Worm (Caenorhabditis elegans) whole organism, early embryonic: ENCODE measurements around the gene adt-1.

Experiments used
- B0310.2 ChIP-seq: sonication (generic microtip); optimal IDR thresholded peaks from 2 replicates; lab custom pipeline; 2016; ENCODE audit warnings: mild to moderate bottlenecking, missing genetic modification characterization, missing compliant biosample characterization
- F13C5.2 ChIP-seq: sonication (generic microtip); optimal IDR thresholded peaks from 2 replicates; lab custom pipeline; 2017; ENCODE audit warnings: mild to moderate bottlenecking, missing genetic modification characterization, inconsistent platforms, missing compliant biosample characterization
- aly-1 ChIP-seq: sonication (generic microtip); optimal IDR thresholded peaks from 2 replicates; lab custom pipeline; 2016; ENCODE audit warnings: missing genetic modification characterization, missing compliant biosample characterization
- ama-1 ChIP-seq: fragments of 150-350 bp; optimal IDR thresholded peaks from 2 replicates; lab custom pipeline; 2014
- ceh-13 ChIP-seq: fragments of 200-800 bp; sonication (Bioruptor generic); optimal IDR thresholded peaks from 2 replicates; lab custom pipeline; 2018; ENCODE audit warnings: mild to moderate bottlenecking, missing genetic modification characterization, missing compliant biosample characterization
- ceh-36 ChIP-seq: sonication (generic microtip); optimal IDR thresholded peaks from 2 replicates; lab custom pipeline; 2016; ENCODE audit warnings: missing genetic modification characterization, inconsistent platforms, missing compliant biosample characterization
- ets-7 ChIP-seq: sonication (generic microtip); optimal IDR thresholded peaks from 2 replicates; lab custom pipeline; 2016; ENCODE audit warnings: missing genotype, missing genetic modification characterization, missing compliant biosample characterization
- flt-1 ChIP-seq: fragments of 200-800 bp; sonication (Bioruptor generic); IDR thresholded peaks from 2 replicates; pipeline ENCODE4 v1.3.6; 2022; ENCODE audit warnings: missing genetic modification characterization, missing compliant biosample characterization
- hmbx-1 ChIP-seq: sonication (generic microtip); optimal IDR thresholded peaks from 2 replicates; lab custom pipeline; 2016; ENCODE audit warnings: mild to moderate bottlenecking, missing genetic modification characterization, missing compliant biosample characterization
- hmg-4 ChIP-seq: fragments of 200-800 bp; sonication (Bioruptor generic); optimal IDR thresholded peaks from 2 replicates; lab custom pipeline; 2018; ENCODE audit warnings: mild to moderate bottlenecking, missing genetic modification characterization, missing compliant biosample characterization
- hnd-1 ChIP-seq: sonication (generic microtip); optimal IDR thresholded peaks from 2 replicates; lab custom pipeline; 2016; ENCODE audit warnings: missing genetic modification characterization, missing compliant biosample characterization
- pes-1 ChIP-seq: fragments of 200-800 bp; sonication (Bioruptor generic); IDR thresholded peaks from 2 replicates; pipeline ENCODE4 v1.3.6; 2022; ENCODE audit warnings: missing genetic modification reagents, missing genetic modification characterization, missing compliant biosample characterization
- scrt-1 ChIP-seq: fragments of 200-800 bp; sonication (Bioruptor generic); IDR thresholded peaks from 2 replicates; pipeline ENCODE4 v1.3.6; 2022; ENCODE audit warnings: missing genetic modification characterization, missing compliant biosample characterization
- sea-1 ChIP-seq: fragments of 200-800 bp; sonication (Bioruptor generic); conservative IDR thresholded peaks from 2 replicates; pipeline ENCODE4 v1.3.6; 2022; ENCODE audit warnings: missing genetic modification characterization, missing compliant biosample characterization
- tbx-11 ChIP-seq: fragments of 200-800 bp; sonication (Bioruptor generic); IDR thresholded peaks from 2 replicates; pipeline ENCODE4 v1.3.6; 2022; ENCODE audit warnings: missing genetic modification characterization, missing compliant biosample characterization
- tbx-37 ChIP-seq: fragments of 200-800 bp; sonication (Bioruptor generic); conservative IDR thresholded peaks from 2 replicates; pipeline ENCODE4 v1.3.6; 2022; ENCODE audit warnings: missing genetic modification reagents, missing genetic modification characterization, missing compliant biosample characterization
- tra-4 ChIP-seq: sonication (generic microtip); optimal IDR thresholded peaks from 2 replicates; lab custom pipeline; 2017; ENCODE audit warnings: missing genetic modification characterization, missing compliant biosample characterization

adt-1 gene

DNA sequence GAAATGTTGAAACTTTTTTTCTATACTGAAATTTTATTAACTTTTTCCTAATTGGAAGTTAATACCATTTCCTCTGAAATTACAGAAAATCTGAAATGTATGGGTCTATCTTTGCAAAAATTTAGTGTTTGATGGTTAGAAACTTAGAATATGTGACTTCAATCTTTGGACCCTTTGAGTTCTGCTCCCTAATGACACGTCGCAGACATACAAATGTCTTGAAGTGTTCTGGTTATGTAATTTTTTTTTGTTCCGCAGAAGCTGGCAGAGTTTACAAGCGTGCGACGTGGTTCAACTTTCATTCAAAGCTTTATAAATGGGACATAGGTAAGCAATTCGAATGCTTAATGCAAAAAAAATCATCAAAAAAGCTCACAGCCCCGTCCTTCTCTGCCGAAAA, 40.7 kb upstream of the adt-1 start:
- TF ChIP-seq ceh-36 (tag; lab: Kevin White, UChicago) (no peak), flt-1 (GFP tag; lab: Robert Waterston, UW) (no peak), tbx-11 (GFP tag; lab: Robert Waterston, UW) (no peak), B0310.2 (tag; lab: Kevin White, UChicago) (no peak), ets-7 (no peak), hmbx-1 (tag; lab: Kevin White, UChicago) (no peak), hmg-4 (GFP tag; lab: Kevin White, UChicago) (no peak), F13C5.2 (no peak), pes-1 (GFP tag; lab: Robert Waterston, UW) (no peak), tbx-37 (GFP tag; lab: Robert Waterston, UW) (no peak), hnd-1 (tag; lab: Kevin White, UChicago) (no peak), tra-4 (tag; lab: Kevin White, UChicago) (no peak), ama-1 (lab: Kevin White, UChicago) (no peak), ceh-13 (GFP tag; lab: Kevin White, UChicago) (no peak)

DNA sequence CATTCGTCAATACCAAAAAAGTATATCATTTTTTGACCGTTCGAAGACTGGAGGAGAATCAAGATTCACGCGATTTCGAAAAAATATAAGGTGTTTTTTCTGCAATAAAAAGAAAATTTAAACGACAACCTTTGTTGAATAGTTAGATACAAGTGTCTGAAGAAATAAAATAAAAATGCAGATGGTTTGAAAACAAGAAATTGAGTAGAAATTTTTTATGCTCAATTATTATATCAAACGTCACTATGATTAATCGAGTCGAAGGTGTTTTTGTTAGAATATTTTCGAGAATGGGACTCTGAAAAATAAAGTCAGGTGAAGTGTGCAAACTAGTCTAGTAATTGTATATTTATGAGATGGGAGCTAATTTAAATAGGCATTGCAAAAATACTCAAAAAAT, 38.2 kb upstream of the adt-1 start, which contains the start of gene R09A8.5:
R09A8.5 (minus strand) TSS at position 101 of the 400 bp plus-strand sequence.
- TF ChIP-seq tbx-11 (GFP tag; lab: Robert Waterston, UW) = no peak
- no peak for TF ChIP-seq hnd-1 (tag; lab: Kevin White, UChicago)
- no peak for TF ChIP-seq ets-7
- TF ChIP-seq hmg-4 (GFP tag; lab: Kevin White, UChicago) = no peak
- no peak for TF ChIP-seq F13C5.2
- TF ChIP-seq tra-4 (tag; lab: Kevin White, UChicago) = no peak
- no peak for TF ChIP-seq tbx-37 (GFP tag; lab: Robert Waterston, UW)

DNA sequence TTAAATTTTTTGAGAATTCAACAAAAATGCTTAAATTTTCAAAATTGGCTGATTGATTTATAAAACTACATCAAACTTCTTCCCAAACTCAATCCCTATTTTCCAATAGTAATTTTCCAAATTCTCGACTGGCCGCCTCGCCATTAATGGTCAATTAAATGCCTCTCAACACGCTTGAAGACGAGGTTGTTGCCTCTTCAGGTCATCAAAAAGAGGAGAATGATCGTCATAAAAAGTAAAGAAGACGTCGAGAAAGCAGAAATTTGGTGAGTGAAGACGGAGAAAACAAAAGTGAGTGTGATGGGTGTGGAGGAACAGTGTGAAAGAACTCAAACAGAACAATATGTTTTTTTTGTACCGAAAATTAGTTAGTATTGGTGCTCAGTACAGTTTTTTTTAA, 37.7 kb upstream of the adt-1 start:
- TF ChIP-seq scrt-1 (GFP tag; lab: Robert Waterston, UW) (no peak), ama-1 (lab: Kevin White, UChicago) (no peak), tbx-37 (GFP tag; lab: Robert Waterston, UW) (no peak), F13C5.2 (no peak), hnd-1 (tag; lab: Kevin White, UChicago) (no peak), tra-4 (tag; lab: Kevin White, UChicago) (no peak), hmg-4 (GFP tag; lab: Kevin White, UChicago) (no peak), B0310.2 (tag; lab: Kevin White, UChicago) (no peak), ets-7 (no peak), aly-1 (no peak), flt-1 (GFP tag; lab: Robert Waterston, UW) (no peak), ceh-13 (GFP tag; lab: Kevin White, UChicago) (no peak), sea-1 (GFP tag; lab: Robert Waterston, UW) (no peak), ceh-36 (tag; lab: Kevin White, UChicago) (no peak), hmbx-1 (tag; lab: Kevin White, UChicago) (no peak), tbx-11 (GFP tag; lab: Robert Waterston, UW) (no peak), pes-1 (GFP tag; lab: Robert Waterston, UW) (no peak)

DNA sequence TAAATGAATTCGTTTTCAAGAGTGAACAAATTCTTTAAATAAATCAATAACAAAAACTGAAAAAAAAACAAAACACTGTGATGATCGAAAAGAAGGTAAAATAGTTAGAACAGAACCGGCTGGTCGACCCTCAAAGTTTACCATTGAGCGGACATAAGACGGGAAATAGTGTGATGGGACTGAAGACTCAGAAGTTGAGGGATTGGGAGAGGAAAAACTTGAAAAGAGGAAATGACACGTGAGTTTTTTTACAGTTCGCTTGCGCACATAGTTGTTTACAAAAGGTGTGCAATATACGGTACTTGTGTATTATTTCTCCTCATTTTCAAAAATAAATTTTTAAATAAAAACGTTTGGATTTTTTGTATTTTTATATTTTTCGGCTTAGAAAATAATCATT, 35.7 kb upstream of the adt-1 start:
- TF ChIP-seq ets-7 = no peak
- no peak for TF ChIP-seq aly-1
- TF ChIP-seq pes-1 (GFP tag; lab: Robert Waterston, UW) = no peak
- TF ChIP-seq B0310.2 (tag; lab: Kevin White, UChicago) = no peak
- TF ChIP-seq ama-1 (lab: Kevin White, UChicago) = no peak
- TF ChIP-seq tra-4 (tag; lab: Kevin White, UChicago) = no peak
- TF ChIP-seq ceh-13 (GFP tag; lab: Kevin White, UChicago) = no peak
- TF ChIP-seq hmg-4 (GFP tag; lab: Kevin White, UChicago) = no peak
- TF ChIP-seq tbx-37 (GFP tag; lab: Robert Waterston, UW) = no peak
- TF ChIP-seq flt-1 (GFP tag; lab: Robert Waterston, UW) = no peak
- no peak for TF ChIP-seq scrt-1 (GFP tag; lab: Robert Waterston, UW)
- TF ChIP-seq sea-1 (GFP tag; lab: Robert Waterston, UW) = no peak
- no peak for TF ChIP-seq F13C5.2
- TF ChIP-seq tbx-11 (GFP tag; lab: Robert Waterston, UW) = no peak
- TF ChIP-seq hnd-1 (tag; lab: Kevin White, UChicago) = no peak
- TF ChIP-seq hmbx-1 (tag; lab: Kevin White, UChicago) = no peak
- TF ChIP-seq ceh-36 (tag; lab: Kevin White, UChicago) = no peak

DNA sequence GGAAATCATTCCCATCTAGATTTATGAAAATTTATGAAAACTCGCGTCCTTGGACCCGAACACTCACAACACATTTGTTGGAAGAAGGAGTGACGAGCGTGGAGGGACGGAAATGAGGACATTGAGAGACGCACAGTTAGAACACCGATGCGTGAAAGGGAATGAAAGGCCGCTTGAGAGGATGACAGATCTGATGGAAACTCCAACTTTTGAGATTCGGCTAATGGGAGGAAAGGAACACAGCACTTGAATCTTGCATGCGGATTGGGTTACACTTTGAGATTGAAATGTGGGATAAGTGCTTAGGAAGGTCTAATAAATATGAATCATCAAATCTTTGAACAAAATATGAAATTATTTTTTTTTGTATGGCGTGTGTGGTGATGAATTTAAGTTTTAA, 32.8 kb upstream of the adt-1 start:
- TF ChIP-seq scrt-1 (GFP tag; lab: Robert Waterston, UW) = no peak
- no peak for TF ChIP-seq F13C5.2
- TF ChIP-seq ceh-36 (tag; lab: Kevin White, UChicago) = no peak
- TF ChIP-seq tra-4 (tag; lab: Kevin White, UChicago) = no peak
- TF ChIP-seq tbx-11 (GFP tag; lab: Robert Waterston, UW) = no peak
- TF ChIP-seq tbx-37 (GFP tag; lab: Robert Waterston, UW) = no peak
- TF ChIP-seq aly-1 = no peak
- TF ChIP-seq hmbx-1 (tag; lab: Kevin White, UChicago) = no peak
- no peak for TF ChIP-seq ets-7
- TF ChIP-seq B0310.2 (tag; lab: Kevin White, UChicago) = no peak
- no peak for TF ChIP-seq flt-1 (GFP tag; lab: Robert Waterston, UW)
- no peak for TF ChIP-seq hmg-4 (GFP tag; lab: Kevin White, UChicago)
- TF ChIP-seq pes-1 (GFP tag; lab: Robert Waterston, UW) = no peak
- TF ChIP-seq ama-1 (lab: Kevin White, UChicago) = no peak

DNA sequence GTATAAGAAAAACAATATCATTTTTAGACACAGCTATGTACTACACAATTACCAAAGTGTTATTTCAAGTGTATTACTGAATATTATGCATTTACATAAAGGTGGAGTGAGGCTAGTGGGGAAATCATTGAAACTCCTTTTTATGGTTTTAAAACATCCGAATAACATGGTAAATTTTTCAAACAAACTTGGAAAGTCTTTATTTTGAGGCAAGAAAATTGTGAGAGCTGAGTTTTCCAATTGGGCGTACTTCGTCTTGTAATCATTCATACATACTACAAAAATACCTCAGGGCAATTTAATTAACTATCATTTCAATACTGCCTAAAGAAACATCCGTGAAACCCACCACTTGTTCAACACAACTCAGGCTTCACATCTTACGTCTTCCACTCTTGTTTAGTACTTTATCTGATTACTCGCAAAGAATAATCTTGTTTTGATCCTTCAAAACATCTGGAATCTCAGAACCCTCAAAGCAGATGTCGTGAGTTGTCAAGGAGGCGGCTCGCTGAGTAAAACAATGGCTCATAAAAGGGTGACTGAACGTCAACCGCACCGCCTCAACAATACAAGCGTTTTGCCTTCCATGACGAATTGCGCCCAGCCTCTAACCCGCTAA, 32.0 kb upstream of the adt-1 start, which contains the start of gene zmp-5:
zmp-5 (plus strand) TSS at position 572 of the 622 bp plus-strand sequence.
- TF ChIP-seq tbx-37 (GFP tag; lab: Robert Waterston, UW) (no peak), tbx-11 (GFP tag; lab: Robert Waterston, UW) (no peak)

DNA sequence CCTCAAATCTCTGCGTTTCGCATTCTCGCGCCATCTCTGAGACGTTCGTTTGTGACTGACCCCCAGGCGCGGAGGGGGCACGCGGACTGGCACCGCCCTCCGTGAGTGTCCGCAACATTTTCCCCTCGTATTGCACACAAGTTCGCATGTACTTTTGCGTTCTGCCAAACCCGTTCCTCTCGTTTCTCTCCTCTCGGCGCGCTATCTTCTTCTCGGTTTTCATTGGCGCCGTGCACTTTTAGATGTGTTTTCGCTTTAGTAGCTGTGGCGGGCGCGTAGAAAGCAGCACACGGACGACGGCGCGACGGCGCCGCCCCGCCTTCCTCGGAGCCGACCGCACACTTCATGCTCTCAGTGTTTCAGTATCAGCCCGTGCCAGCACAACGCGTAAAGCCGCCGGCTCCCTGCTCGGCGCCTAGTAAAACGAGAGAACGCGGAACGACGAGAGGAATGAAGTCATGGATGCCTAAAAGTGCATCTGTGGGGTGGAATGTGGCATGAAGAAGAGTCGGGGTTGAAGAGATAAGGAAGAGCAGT, 23.2 kb upstream of the adt-1 start:
- TF ChIP-seq flt-1 (GFP tag; lab: Robert Waterston, UW) (no peak), ets-7 (no peak), sea-1 (GFP tag; lab: Robert Waterston, UW) (no peak), tbx-37 (GFP tag; lab: Robert Waterston, UW) (no peak), ama-1 (lab: Kevin White, UChicago) (no peak), hmg-4 (GFP tag; lab: Kevin White, UChicago) (no peak), hmbx-1 (tag; lab: Kevin White, UChicago) (no peak), F13C5.2 (no peak), ceh-13 (GFP tag; lab: Kevin White, UChicago) (no peak), scrt-1 (GFP tag; lab: Robert Waterston, UW) (no peak)
